Worm (Caenorhabditis elegans) whole organism, L4 larva: ENCODE results near the gene zyg-1.
A peak's percentile ranks its signal among the peaks of the same experiment; 100 is the strongest.

Experiments used
- F10B5.3 ChIP-seq: sonication (generic microtip); optimal IDR thresholded peaks from 2 replicates; lab custom pipeline; 2016; ENCODE audit warnings: mild to moderate bottlenecking, missing genetic modification characterization, missing compliant biosample characterization
- T26A8.4 ChIP-seq: fragments of 200-800 bp; sonication (Bioruptor generic); IDR thresholded peaks from 2 replicates; pipeline ENCODE4 v1.3.6; 2022; ENCODE audit warnings: missing genetic modification characterization, missing compliant biosample characterization
- Y48G9A.11 ChIP-seq: fragments of 200-800 bp; sonication (Bioruptor generic); IDR thresholded peaks from 2 replicates; pipeline ENCODE4 v1.3.6; 2022; ENCODE audit warnings: missing genetic modification reagents, missing genetic modification characterization, missing compliant biosample characterization
- ZK546.5 ChIP-seq, 2 experiments: sonication (generic microtip); optimal IDR thresholded peaks; 2 replicates each; lab custom pipeline; 2017; ENCODE audit warnings: missing biosample characterization in 2 of 2, missing genetic modification characterization in 2 of 2
- aha-1 ChIP-seq: fragments of 150-350 bp; peaks from one replicate; lab custom pipeline; 2014; ENCODE audit warnings: missing biosample characterization, missing genetic modification characterization
- ama-1 ChIP-seq: fragments of 150-350 bp; optimal IDR thresholded peaks from 2 replicates; lab custom pipeline; 2014; ENCODE audit warnings: inconsistent platforms, mixed read lengths
- ceh-20 ChIP-seq: fragments of 200-800 bp; sonication (Bioruptor generic); IDR thresholded peaks from 2 replicates; pipeline ENCODE4 v1.3.6; 2022; ENCODE audit warnings: missing genetic modification reagents, missing genetic modification characterization, missing compliant biosample characterization
- ceh-28 ChIP-seq: fragments of 150-350 bp; optimal IDR thresholded peaks from 2 replicates; lab custom pipeline; 2014; ENCODE audit warnings: missing biosample characterization, missing genetic modification reagents, missing genetic modification characterization
- ceh-32 ChIP-seq: sonication (generic microtip); optimal IDR thresholded peaks from 2 replicates; lab custom pipeline; 2016; ENCODE audit warnings: mild to moderate bottlenecking, missing genetic modification characterization, missing compliant biosample characterization; ENCODE audit not compliant: poor library complexity
- cey-2 ChIP-seq: sonication (generic microtip); optimal IDR thresholded peaks from 3 replicates; lab custom pipeline; 2017; ENCODE audit warnings: missing genetic modification characterization, mild to moderate bottlenecking, missing compliant biosample characterization, antibody characterized with exemption, borderline replicate concordance; ENCODE audit not compliant: insufficient read depth
- ctbp-1 ChIP-seq: fragments of 200-800 bp; sonication (Bioruptor generic); IDR thresholded peaks from 2 replicates; pipeline ENCODE4 v1.3.6; 2022; ENCODE audit warnings: missing genetic modification reagents, missing genetic modification characterization, missing compliant biosample characterization
- daf-16 ChIP-seq, 3 experiments: sonication (generic microtip); optimal IDR thresholded peaks; 2 replicates each; lab custom pipeline; 2016 to 2017; ENCODE audit warnings: missing genetic modification characterization in 3 of 3, missing genetic modification reagents in 3 of 3, mild to moderate bottlenecking in 2 of 3, missing compliant biosample characterization in 2 of 3, missing biosample characterization in 1 of 3, moderate library complexity in 1 of 3
- dmd-6 ChIP-seq: fragments of 200-800 bp; sonication (Bioruptor generic); IDR thresholded peaks from 2 replicates; pipeline ENCODE4 v1.3.6; 2022; ENCODE audit warnings: missing genetic modification reagents, missing genetic modification characterization, missing compliant biosample characterization
- dpl-1 ChIP-seq: fragments of 150-350 bp; optimal IDR thresholded peaks from 2 replicates; lab custom pipeline; 2014; ENCODE audit warnings: missing biosample characterization, missing genetic modification reagents, missing genetic modification characterization
- dve-1 ChIP-seq: sonication (generic microtip); optimal IDR thresholded peaks from 2 replicates; lab custom pipeline; 2017; ENCODE audit warnings: antibody characterized with exemption, mild to moderate bottlenecking, missing genetic modification characterization, missing compliant biosample characterization; ENCODE audit not compliant: insufficient read depth
- egl-27 ChIP-seq: sonication (generic microtip); optimal IDR thresholded peaks from 3 replicates; lab custom pipeline; 2017; ENCODE audit warnings: missing biosample characterization, missing genetic modification reagents, missing genetic modification characterization
- gei-8 ChIP-seq: fragments of 200-800 bp; sonication (Bioruptor generic); optimal IDR thresholded peaks from 2 replicates; lab custom pipeline; 2018; ENCODE audit warnings: mild to moderate bottlenecking, missing genetic modification characterization, missing compliant biosample characterization
- hlh-11 ChIP-seq: fragments of 200-800 bp; sonication (Bioruptor generic); optimal IDR thresholded peaks from 2 replicates; lab custom pipeline; 2018; ENCODE audit warnings: mild to moderate bottlenecking, missing genetic modification characterization, missing compliant biosample characterization
- lin-29 ChIP-seq: fragments of 200-800 bp; sonication (Bioruptor generic); IDR thresholded peaks from 2 replicates; pipeline ENCODE4 v1.3.6; 2022; ENCODE audit warnings: missing genetic modification reagents, missing genetic modification characterization, missing compliant biosample characterization
- lin-39 ChIP-seq: fragments of 150-350 bp; optimal IDR thresholded peaks from 2 replicates; lab custom pipeline; 2014; ENCODE audit warnings: missing biosample characterization, missing genetic modification reagents, missing genetic modification characterization
- lsy-2 ChIP-seq, 2 experiments: fragments of 150-350 bp in 1 of 2; sonication (generic microtip) in 1 of 2; optimal IDR thresholded peaks; 2 replicates each; lab custom pipeline; 2014 to 2017; ENCODE audit warnings: missing biosample characterization in 2 of 2, missing genetic modification characterization in 2 of 2
- mdl-1 ChIP-seq, 2 experiments: fragments of 150-350 bp in 1 of 2; sonication (generic microtip) in 1 of 2; optimal IDR thresholded peaks; 2 replicates each; lab custom pipeline; 2014 to 2017; ENCODE audit warnings: missing biosample characterization in 2 of 2, missing genetic modification characterization in 2 of 2
- mep-1 ChIP-seq: fragments of 150-350 bp; sonication (generic microtip); optimal IDR thresholded peaks from 3 replicates; lab custom pipeline; 2014; ENCODE audit warnings: missing biosample characterization, missing genetic modification characterization
- mxl-3 ChIP-seq: fragments of 200-800 bp; sonication (Bioruptor generic); optimal IDR thresholded peaks from 2 replicates; lab custom pipeline; 2018; ENCODE audit warnings: mild to moderate bottlenecking, missing genetic modification characterization, missing compliant biosample characterization
- nhr-10 ChIP-seq: fragments of 150-350 bp; optimal IDR thresholded peaks from 2 replicates; lab custom pipeline; 2014; ENCODE audit warnings: missing biosample characterization, missing genetic modification characterization
- nhr-102 ChIP-seq: sonication (generic microtip); optimal IDR thresholded peaks from 2 replicates; lab custom pipeline; 2016; ENCODE audit warnings: mild to moderate bottlenecking, missing genetic modification characterization, moderate library complexity, missing compliant biosample characterization
- nhr-237 ChIP-seq: sonication (generic microtip); optimal IDR thresholded peaks from 2 replicates; lab custom pipeline; 2017; ENCODE audit warnings: missing biosample characterization, missing genetic modification characterization
- nhr-28 ChIP-seq: fragments of 150-350 bp; optimal IDR thresholded peaks from 2 replicates; lab custom pipeline; 2014; ENCODE audit warnings: missing biosample characterization, missing genetic modification characterization
- nhr-48 ChIP-seq: sonication (generic microtip); optimal IDR thresholded peaks from 2 replicates; lab custom pipeline; 2016; ENCODE audit warnings: mild to moderate bottlenecking, missing genetic modification characterization, missing compliant biosample characterization
- nhr-6 ChIP-seq: fragments of 150-350 bp; optimal IDR thresholded peaks from 2 replicates; lab custom pipeline; 2014; ENCODE audit warnings: missing biosample characterization, missing genetic modification characterization
- nhr-76 ChIP-seq: fragments of 150-350 bp; optimal IDR thresholded peaks from 2 replicates; lab custom pipeline; 2014; ENCODE audit warnings: missing biosample characterization, missing genetic modification characterization
- nhr-77 ChIP-seq: fragments of 150-350 bp; optimal IDR thresholded peaks from 2 replicates; lab custom pipeline; 2014; ENCODE audit warnings: missing biosample characterization, missing genetic modification characterization
- php-3 ChIP-seq: fragments of 200-800 bp; sonication (Bioruptor generic); IDR thresholded peaks from 2 replicates; pipeline ENCODE4 v1.3.6; 2022; ENCODE audit warnings: missing genetic modification reagents, missing genetic modification characterization, missing compliant biosample characterization
- pqm-1 ChIP-seq: sonication (generic microtip); optimal IDR thresholded peaks from 2 replicates; lab custom pipeline; 2017; ENCODE audit warnings: missing biosample characterization, missing genetic modification characterization
- sdz-12 ChIP-seq: fragments of 200-800 bp; sonication (Bioruptor generic); optimal IDR thresholded peaks from 2 replicates; lab custom pipeline; 2018; ENCODE audit warnings: mild to moderate bottlenecking, missing genetic modification characterization, missing compliant biosample characterization
- skn-1 ChIP-seq: fragments of 150-350 bp; optimal IDR thresholded peaks from 2 replicates; lab custom pipeline; 2014; ENCODE audit warnings: missing biosample characterization, missing genetic modification characterization
- snpc-1.2 ChIP-seq: fragments of 200-800 bp; sonication (Bioruptor generic); IDR thresholded peaks from 2 replicates; pipeline ENCODE4 v1.3.6; 2022; ENCODE audit warnings: missing genetic modification reagents, missing genetic modification characterization, missing compliant biosample characterization
- tag-97 ChIP-seq: fragments of 200-800 bp; sonication (Bioruptor generic); IDR thresholded peaks from 2 replicates; pipeline ENCODE4 v1.3.6; 2022; ENCODE audit warnings: missing genetic modification characterization, missing compliant biosample characterization
- tra-1 ChIP-seq: fragments of 200-800 bp; sonication (Bioruptor generic); IDR thresholded peaks from 2 replicates; pipeline ENCODE4 v1.3.6; 2022; ENCODE audit warnings: missing genetic modification reagents, missing genetic modification characterization, missing compliant biosample characterization
- unc-39 ChIP-seq: sonication (generic microtip); optimal IDR thresholded peaks from 2 replicates; lab custom pipeline; 2017; ENCODE audit warnings: missing biosample characterization, missing genetic modification characterization
- unc-62 ChIP-seq, 3 experiments: fragments of 150-350 bp in 1 of 3; sonication (generic microtip); optimal IDR thresholded peaks in 2 of 3; peaks in 1 of 3; 1 replicate in 1 of 3; 2 replicates in 2 of 3; lab custom pipeline; 2014 to 2017; ENCODE audit warnings: missing biosample characterization in 3 of 3, missing genetic modification characterization in 3 of 3, missing genetic modification reagents in 3 of 3, missing genotype in 1 of 3
- ztf-11 ChIP-seq: fragments of 150-350 bp; optimal IDR thresholded peaks from 2 replicates; lab custom pipeline; 2014; ENCODE audit warnings: missing biosample characterization, missing genetic modification characterization
- ztf-7 ChIP-seq: fragments of 150-350 bp; optimal IDR thresholded peaks from 2 replicates; lab custom pipeline; 2014; ENCODE audit warnings: missing biosample characterization, missing genetic modification characterization

zyg-1 gene

DNA sequence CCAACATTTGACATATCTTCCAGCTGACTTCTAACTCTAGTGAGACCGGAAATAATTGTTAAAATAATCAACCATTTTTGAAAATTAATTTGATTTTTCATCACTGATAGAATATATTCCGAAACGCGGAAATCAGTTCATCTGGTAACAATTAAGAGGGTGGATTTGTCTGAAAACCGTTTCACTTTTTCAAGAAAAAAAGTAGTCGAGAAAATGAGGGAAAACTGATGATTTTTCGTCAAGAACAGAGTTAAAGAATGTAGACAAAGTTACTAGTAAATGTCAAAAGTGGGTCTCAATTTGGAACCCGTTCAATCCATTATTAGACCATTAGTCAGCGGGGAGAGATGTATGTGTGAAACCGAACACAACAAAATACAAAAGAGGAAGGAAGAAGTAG lies 46.4 kb upstream of the zyg-1 start, which contains the start of gene C17G10.6:
TSS of gene C17G10.6 (minus strand) at position 101 of the 400 bp plus-strand sequence.
- TF ChIP-seq tag-97 (GFP tag; lab: Robert Waterston, UW) (no peak), nhr-48 (no peak), tra-1 (no peak), F10B5.3 (tag; lab: Kevin White, UChicago) (no peak), ztf-7 (tag; lab: Kevin White, UChicago) (no peak)

ce11 chrII:5604441-5604840 lies 45.1 kb upstream of the zyg-1 start:
- no peak for TF ChIP-seq ZK546.5 (tag; optimal IDR thresholded peaks at IDR 0.05; lab: Kevin White, UChicago)
- no peak for TF ChIP-seq T26A8.4 (GFP tag; lab: Robert Waterston, UW)

DNA sequence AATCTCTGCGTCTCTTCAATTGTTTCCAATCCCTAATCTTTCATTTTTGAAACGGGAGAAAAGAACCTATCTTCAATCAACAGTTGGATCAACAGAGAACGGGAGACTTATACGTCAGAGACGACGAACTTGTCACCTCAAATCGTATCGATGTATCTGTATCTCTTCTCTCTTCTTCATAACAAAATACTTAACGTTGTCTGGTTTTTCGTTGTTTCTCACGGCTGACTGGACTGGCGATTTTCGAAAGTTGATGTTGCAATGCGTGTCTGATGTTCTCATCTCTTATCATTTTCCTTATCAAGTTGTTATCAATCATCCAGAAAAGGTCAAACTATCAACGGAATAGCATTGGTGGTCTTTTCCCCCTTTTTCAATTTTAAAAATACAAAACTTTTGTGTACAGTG lies 44.0 kb upstream of the zyg-1 start:
- TF ChIP-seq dve-1 (tag; lab: Kevin White, UChicago) (peak; percentile 68), unc-62 (GFP tag; optimal IDR thresholded peaks at IDR 0.05 in 1 of 2; lab: Kevin White, UChicago) (peak in 1 of 2 experiments; percentile 98), unc-62 (tag; optimal IDR thresholded peaks at IDR 0.05; lab: Kevin White, UChicago) (no peak), nhr-48 (peak; percentile 91), ceh-32 (tag; lab: Kevin White, UChicago) (no peak), aha-1 (peak; percentile 98), mep-1 (peak; percentile 72), ceh-20 (GFP tag; lab: Robert Waterston, UW) (no peak), nhr-237 (tag; lab: Kevin White, UChicago) (peak; percentile 21), tra-1 (0 out of 2 replicates have a peak, but pooled peaks have one; percentile 5), mdl-1 (tag; optimal IDR thresholded peaks at IDR 0.05; lab: Kevin White, UChicago) (peak; percentile 27 to 84), nhr-76 (tag; lab: Kevin White, UChicago) (peak; percentile 51), egl-27 (tag; lab: Kevin White, UChicago) (no peak), ctbp-1 (GFP tag; lab: Robert Waterston, UW) (no peak), lin-29 (GFP tag; lab: Robert Waterston, UW) (no peak), nhr-6 (tag; lab: Kevin White, UChicago) (peak; percentile 47), nhr-77 (tag; lab: Kevin White, UChicago) (peak; percentile 66), daf-16 (GFP tag; optimal IDR thresholded peaks at IDR 0.05; lab: Kevin White, UChicago) (no peak), daf-16 (tag; optimal IDR thresholded peaks at IDR 0.05; lab: Kevin White, UChicago) (peak; percentile 60), pqm-1 (tag; lab: Kevin White, UChicago) (peak; percentile 62), dpl-1 (GFP tag; lab: Kevin White, UChicago) (no peak), nhr-10 (tag; lab: Kevin White, UChicago) (peak; percentile 86), cey-2 (tag; lab: Kevin White, UChicago) (peak; percentile 41), hlh-11 (tag; lab: Kevin White, UChicago) (peak; percentile 90), skn-1 (tag; lab: Kevin White, UChicago) (no peak), lin-39 (tag; lab: Kevin White, UChicago) (no peak), php-3 (GFP tag; lab: Robert Waterston, UW) (peak; percentile 41; the same call in 1 of the 2 replicates), nhr-28 (tag; lab: Kevin White, UChicago) (peak; percentile 93), mxl-3 (GFP tag; lab: Kevin White, UChicago) (peak; percentile 58), lsy-2 (tag; optimal IDR thresholded peaks at IDR 0.05; lab: Kevin White, UChicago) (peak; percentile 23 to 45), ceh-28 (tag; lab: Kevin White, UChicago) (peak; percentile 21), dmd-6 (GFP tag; lab: Robert Waterston, UW) (peak; percentile 63)

DNA sequence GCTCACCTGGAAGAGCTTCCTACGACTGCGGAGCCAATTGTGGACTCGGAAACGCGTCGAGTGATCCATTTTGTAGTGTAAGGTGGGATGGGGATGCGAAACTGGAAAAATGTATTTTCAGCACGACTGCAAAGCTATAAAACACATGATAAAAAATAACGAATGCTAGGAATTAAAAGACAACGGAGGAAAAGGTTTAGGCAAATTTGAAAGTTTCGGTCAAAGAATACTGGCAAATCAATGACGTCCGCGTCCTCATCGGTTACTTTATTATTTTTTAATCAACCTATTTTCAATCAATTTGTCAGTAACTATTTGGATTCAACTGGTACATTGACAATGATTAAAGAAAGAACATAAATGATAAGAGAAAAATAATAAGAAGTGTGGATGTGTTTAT lies 41.8 kb upstream of the zyg-1 start, which contains the start of gene C17G10.7:
TSS of gene C17G10.7 (minus strand) at position 101 of the 400 bp plus-strand sequence.
- TF ChIP-seq dve-1 (tag; lab: Kevin White, UChicago) (no peak), unc-39 (tag; lab: Kevin White, UChicago) (no peak), snpc-1.2 (GFP tag; lab: Robert Waterston, UW) (no peak), nhr-102 (tag; lab: Kevin White, UChicago) (no peak), lin-29 (GFP tag; lab: Robert Waterston, UW) (no peak), ama-1 (lab: Kevin White, UChicago) (no peak), Y48G9A.11 (GFP tag; lab: Robert Waterston, UW) (no peak), gei-8 (GFP tag; lab: Kevin White, UChicago) (no peak), sdz-12 (GFP tag; lab: Kevin White, UChicago) (no peak), ztf-11 (tag; lab: Kevin White, UChicago) (no peak)
